Fruit fly (Drosophila melanogaster): ENCODE results near the gene CG13110.
A peak's percentile ranks its signal among the peaks of the same experiment; 100 is the strongest.

CG13110 gene

DNA sequence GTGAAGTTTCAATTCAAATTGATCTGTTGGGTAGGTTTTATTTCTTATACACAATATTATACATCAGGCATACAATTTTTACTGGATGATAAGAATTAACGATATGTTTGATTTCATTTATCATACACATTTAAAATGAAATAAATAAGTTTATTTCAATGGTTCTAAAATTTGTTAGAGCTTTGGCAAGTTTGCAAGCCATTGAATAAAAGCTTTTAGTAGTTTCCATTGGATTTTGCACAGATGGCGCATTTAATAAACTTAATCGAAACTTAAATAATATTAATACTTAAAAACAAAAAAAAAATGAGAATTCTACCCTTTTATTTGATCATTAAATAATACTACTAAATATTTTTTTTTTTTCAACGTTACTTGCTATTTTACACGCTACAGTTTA is 8.3 kb upstream of the CG13110 start:
- TF ChIP-seq sage (GFP tag; optimal IDR thresholded peaks at IDR 0.05) (no peak), Myc (optimal IDR thresholded peaks at IDR 0.05) (peak; percentile 28), Hnf4 (GFP tag; optimal IDR thresholded peaks at IDR 0.05) (no peak), N (GFP tag; optimal IDR thresholded peaks at IDR 0.05) (no peak)

DNA sequence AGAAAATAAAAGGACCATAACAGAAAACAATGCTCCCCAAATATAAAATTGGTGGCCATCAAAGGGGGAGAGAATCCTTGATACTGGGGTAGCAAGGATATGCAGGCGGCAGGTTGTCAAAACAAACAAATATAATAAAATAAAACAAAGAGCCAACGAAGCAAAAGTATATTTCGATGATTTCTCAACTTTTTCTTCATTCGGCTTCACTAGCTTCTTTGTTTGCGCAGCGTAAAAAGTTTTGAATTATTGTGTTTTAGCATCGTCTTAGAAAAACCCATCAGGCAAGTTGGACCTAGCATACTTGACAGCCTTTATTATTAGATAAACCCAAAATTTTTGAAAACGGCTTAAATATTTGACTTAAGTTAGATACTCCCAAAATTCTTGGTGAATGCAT is 7.7 kb upstream of the CG13110 start, which contains the start of gene CG3748:
Gene CG3748 (plus strand): TSS at position 301 of the 400 bp plus-strand sequence.
- TF ChIP-seq Dif (GFP tag; optimal IDR thresholded peaks at IDR 0.05; ENCODE audit: partially characterized antibody) (no peak), Dfd (GFP tag; optimal IDR thresholded peaks at IDR 0.05) (no peak), brk (GFP tag; optimal IDR thresholded peaks at IDR 0.05) (no peak), Jra (GFP tag; optimal IDR thresholded peaks at IDR 0.05) (no peak), dmrt93B (GFP tag; optimal IDR thresholded peaks at IDR 0.05) (no peak), OdsH (GFP tag; optimal IDR thresholded peaks at IDR 0.05) (no peak), fru (GFP tag; optimal IDR thresholded peaks at IDR 0.05) (no peak), sage (GFP tag; optimal IDR thresholded peaks at IDR 0.05) (no peak), lola (GFP tag; optimal IDR thresholded peaks at IDR 0.05) (no peak), foxo (GFP tag; optimal IDR thresholded peaks at IDR 0.05) (no peak), CrebA (GFP tag; optimal IDR thresholded peaks at IDR 0.05; ENCODE audit: borderline replicate concordance) (no peak), HLH106 (tag; optimal IDR thresholded peaks at IDR 0.05) (no peak), Abd-B (GFP tag; optimal IDR thresholded peaks at IDR 0.05) (no peak), usp (GFP tag; optimal IDR thresholded peaks at IDR 0.05) (no peak), h (GFP tag; optimal IDR thresholded peaks at IDR 0.05) (no peak), CG32264 (GFP tag; optimal IDR thresholded peaks at IDR 0.05) (no peak), Hnf4 (GFP tag; optimal IDR thresholded peaks at IDR 0.05) (no peak), Hr83 (GFP tag; optimal IDR thresholded peaks at IDR 0.05; ENCODE audit: poor library complexity, severe bottlenecking) (no peak)

DNA sequence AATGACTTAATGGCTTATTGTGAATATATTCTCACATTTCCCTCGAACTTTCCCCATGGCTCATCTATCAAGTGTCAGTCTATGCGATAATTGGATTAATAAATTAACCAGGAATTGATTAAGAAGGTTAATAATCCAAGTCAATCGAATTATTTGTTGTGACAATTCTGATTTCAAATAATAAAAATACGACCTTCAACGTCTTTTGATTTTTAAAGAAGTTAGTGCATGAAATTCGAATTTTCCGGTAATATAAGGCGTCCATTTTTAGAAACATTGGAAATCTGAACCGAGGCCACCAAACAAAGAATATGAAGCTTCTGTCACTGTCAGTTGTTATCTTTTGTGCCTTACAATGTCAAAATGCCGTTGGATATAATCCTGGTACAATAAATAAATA is 1.0 kb upstream of the CG13110 start, which contains the start of gene CG43350:
Gene CG43350 (plus strand): TSS at position 301 of the 400 bp plus-strand sequence.
- no peak for TF ChIP-seq Myc (optimal IDR thresholded peaks at IDR 0.05)
- TF ChIP-seq Dfd (GFP tag; optimal IDR thresholded peaks at IDR 0.05) = no peak
- no peak for TF ChIP-seq Jra (GFP tag; optimal IDR thresholded peaks at IDR 0.05)

DNA sequence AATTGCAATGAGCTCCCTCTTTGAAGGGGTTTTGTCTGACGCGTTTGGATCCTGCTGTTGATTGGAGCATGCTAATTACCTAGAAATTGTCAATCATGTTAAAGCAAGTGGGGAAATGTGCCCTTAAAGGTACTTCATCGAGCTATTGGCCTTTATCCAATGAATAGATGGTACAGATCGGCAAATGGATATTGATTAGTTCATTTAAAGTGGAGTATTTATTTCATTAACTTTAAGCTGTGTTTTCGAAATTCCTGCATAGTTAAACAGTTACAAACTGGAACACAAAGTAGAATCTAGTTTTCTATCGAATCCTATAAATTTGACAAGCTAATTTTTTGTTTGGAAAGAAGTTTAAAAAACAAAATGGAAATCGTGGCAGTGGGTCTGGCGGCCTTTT is 17.1 kb downstream of the CG13110 start, which contains the start of gene CG34181:
Gene CG34181 (plus strand): TSS at position 301 of the 400 bp plus-strand sequence.
- TF ChIP-seq CrebA (GFP tag; optimal IDR thresholded peaks at IDR 0.05; ENCODE audit: borderline replicate concordance) = no peak

DNA sequence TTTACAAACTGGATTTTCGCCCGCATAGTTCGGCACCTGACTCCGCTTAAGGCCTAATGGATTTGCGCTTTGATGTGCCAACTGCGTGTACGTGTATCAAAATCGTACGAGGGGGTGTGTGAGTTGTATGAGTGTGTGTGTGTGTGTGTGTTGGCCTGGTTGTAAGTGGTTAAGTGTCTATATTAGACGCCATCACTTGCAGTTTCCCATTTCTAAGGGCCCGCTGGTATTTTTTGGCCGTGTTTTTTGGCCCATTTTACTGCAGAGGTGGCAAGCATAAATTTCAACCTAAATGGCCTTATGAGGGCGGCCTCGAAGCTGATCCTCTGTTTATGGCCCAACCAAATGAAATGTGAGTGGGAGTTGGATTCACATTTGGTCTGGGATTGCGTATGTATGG is 19.5 kb downstream of the CG13110 start:
- TF ChIP-seq Dfd (GFP tag; optimal IDR thresholded peaks at IDR 0.05) (peak; percentile 62), br (GFP tag; optimal IDR thresholded peaks at IDR 0.05) (no peak), Hnf4 (GFP tag; optimal IDR thresholded peaks at IDR 0.05) (no peak)

DNA sequence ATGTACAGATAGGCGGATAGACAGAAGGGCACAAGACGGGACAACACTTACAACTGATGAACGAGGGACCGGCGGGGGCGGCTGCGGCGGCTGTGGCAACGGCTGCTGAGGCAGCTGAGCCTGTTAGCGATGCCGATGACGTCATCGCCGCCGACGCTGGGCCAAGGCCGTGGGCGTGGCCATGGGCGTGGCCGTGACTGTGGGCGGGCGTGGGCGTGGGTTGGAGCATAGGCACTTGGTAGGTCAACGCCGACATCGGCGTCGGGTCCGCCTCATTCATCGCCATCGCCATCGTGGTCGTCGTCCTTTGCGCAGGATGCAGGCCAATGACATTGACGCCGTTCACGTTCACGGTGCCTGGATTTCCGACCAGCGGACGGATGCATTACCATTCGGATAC is 27.5 kb downstream of the CG13110 start:
- no peak for TF ChIP-seq Abd-B (GFP tag; optimal IDR thresholded peaks at IDR 0.05)
- peak; percentile 1 for TF ChIP-seq Dfd (GFP tag; optimal IDR thresholded peaks at IDR 0.05)

DNA sequence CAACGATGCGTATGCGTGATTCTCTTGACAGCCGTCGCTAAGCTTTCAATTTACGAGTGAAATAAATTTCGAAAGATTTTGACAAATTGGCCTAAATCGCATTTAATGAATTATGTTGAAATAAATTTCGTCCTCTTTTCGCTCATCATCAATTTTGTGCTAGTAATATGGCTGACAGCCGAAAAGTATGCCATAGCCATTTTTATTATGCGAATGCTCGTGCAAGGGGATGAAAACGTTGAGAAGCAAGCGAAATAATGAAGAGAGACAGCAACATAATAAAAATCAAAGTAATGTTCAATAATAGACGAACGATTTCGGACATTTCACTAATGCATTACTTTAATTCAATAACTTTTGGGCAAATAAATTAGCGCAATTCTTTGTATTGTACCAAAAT is 36.0 kb downstream of the CG13110 start:
- TF ChIP-seq lola (GFP tag; optimal IDR thresholded peaks at IDR 0.05) = no peak
- no peak for TF ChIP-seq Vsx2 (GFP tag; optimal IDR thresholded peaks at IDR 0.05; ENCODE audit: partially characterized antibody)
- TF ChIP-seq Hnf4 (GFP tag; optimal IDR thresholded peaks at IDR 0.05) = no peak
- TF ChIP-seq OdsH (GFP tag; optimal IDR thresholded peaks at IDR 0.05) = no peak
- TF ChIP-seq fru (GFP tag; optimal IDR thresholded peaks at IDR 0.05) = no peak
- no peak for TF ChIP-seq CG9705 (GFP tag; optimal IDR thresholded peaks at IDR 0.05)
- no peak for TF ChIP-seq brk (GFP tag; optimal IDR thresholded peaks at IDR 0.05)
- TF ChIP-seq Myc (optimal IDR thresholded peaks at IDR 0.05) = no peak
- no peak for TF ChIP-seq Mio (GFP tag; optimal IDR thresholded peaks at IDR 0.05)
- no peak for TF ChIP-seq tai (GFP tag; optimal IDR thresholded peaks at IDR 0.05)
- TF ChIP-seq dmrt93B (GFP tag; optimal IDR thresholded peaks at IDR 0.05) = no peak
- no peak for TF ChIP-seq usp (GFP tag; optimal IDR thresholded peaks at IDR 0.05)
- TF ChIP-seq Dfd (GFP tag; optimal IDR thresholded peaks at IDR 0.05) = no peak
- no peak for TF ChIP-seq psq (GFP tag; optimal IDR thresholded peaks at IDR 0.05)
